Worm (Caenorhabditis elegans) whole organism, young adult: ENCODE data around the gene ani-2.

Experiments used
- B0261.1 ChIP-seq: sonication (generic microtip); optimal IDR thresholded peaks from 2 replicates; lab custom pipeline; 2016; ENCODE audit warnings: mild to moderate bottlenecking, missing genetic modification characterization, moderate library complexity, missing compliant biosample characterization
- B0336.3 ChIP-seq: fragments of 200-800 bp; sonication (Bioruptor generic); IDR thresholded peaks from 2 replicates; pipeline ENCODE4 v1.3.6; 2022; ENCODE audit warnings: missing genetic modification characterization, missing compliant biosample characterization
- D2030.7 ChIP-seq: fragments of 200-800 bp; sonication (Bioruptor generic); IDR thresholded peaks from 2 replicates; pipeline ENCODE4 v1.3.6; 2022; ENCODE audit warnings: missing genetic modification reagents, missing genetic modification characterization, missing compliant biosample characterization
- F23B12.7 ChIP-seq: sonication (generic microtip); optimal IDR thresholded peaks from 2 replicates; lab custom pipeline; 2017; ENCODE audit warnings: missing genetic modification characterization, mild to moderate bottlenecking, missing compliant biosample characterization, antibody characterized with exemption, moderate library complexity; ENCODE audit not compliant: insufficient read depth
- F33H1.4 ChIP-seq: fragments of 200-800 bp; sonication (Bioruptor generic); IDR thresholded peaks from 2 replicates; pipeline ENCODE4 v1.3.6; 2022; ENCODE audit warnings: missing genetic modification reagents, missing genetic modification characterization, missing compliant biosample characterization
- F49E8.2 ChIP-seq: sonication (generic microtip); optimal IDR thresholded peaks from 3 replicates; lab custom pipeline; 2017; ENCODE audit warnings: missing genetic modification characterization, mild to moderate bottlenecking, missing compliant biosample characterization, antibody characterized with exemption, moderate library complexity; ENCODE audit not compliant: insufficient read depth
- K11D2.4 ChIP-seq: fragments of 200-800 bp; sonication (Bioruptor generic); IDR thresholded peaks from 2 replicates; pipeline ENCODE4 v1.3.6; 2022; ENCODE audit warnings: missing genetic modification reagents, missing genetic modification characterization, missing compliant biosample characterization
- Y56A3A.18 ChIP-seq: fragments of 200-800 bp; sonication (Bioruptor generic); IDR thresholded peaks from 2 replicates; pipeline ENCODE4 v1.3.6; 2022; ENCODE audit warnings: missing genetic modification reagents, missing genetic modification characterization, missing compliant biosample characterization
- Y67H2A.10 ChIP-seq: fragments of 200-800 bp; sonication (Bioruptor generic); conservative IDR thresholded peaks from 2 replicates; pipeline ENCODE4 v1.3.6; 2022; ENCODE audit warnings: missing genetic modification reagents, missing genetic modification characterization, missing compliant biosample characterization
- ZK185.1 ChIP-seq: sonication (generic microtip); optimal IDR thresholded peaks from 2 replicates; lab custom pipeline; 2016; ENCODE audit warnings: mild to moderate bottlenecking, missing genetic modification characterization, missing compliant biosample characterization; ENCODE audit not compliant: poor library complexity, severe bottlenecking
- akir-1 ChIP-seq: fragments of 200-800 bp; sonication (Bioruptor generic); optimal IDR thresholded peaks from 2 replicates; lab custom pipeline; 2018; ENCODE audit warnings: mild to moderate bottlenecking, missing genetic modification characterization, moderate library complexity, missing compliant biosample characterization
- aptf-3 ChIP-seq: fragments of 200-800 bp; sonication (Bioruptor generic); IDR thresholded peaks from 2 replicates; pipeline ENCODE4 v1.3.6; 2022; ENCODE audit warnings: missing genetic modification characterization, missing compliant biosample characterization
- attf-3 ChIP-seq: fragments of 200-800 bp; sonication (Bioruptor generic); conservative IDR thresholded peaks from 2 replicates; pipeline ENCODE4 v1.3.6; 2022; ENCODE audit warnings: missing genetic modification reagents, missing genetic modification characterization, missing compliant biosample characterization
- ccch-3 ChIP-seq: fragments of 200-800 bp; sonication (Bioruptor generic); optimal IDR thresholded peaks from 2 replicates; lab custom pipeline; 2018; ENCODE audit warnings: mild to moderate bottlenecking, missing genetic modification characterization, missing compliant biosample characterization
- cebp-1 ChIP-seq, 2 experiments: fragments of 200-800 bp in 1 of 2; sonication (Bioruptor generic) in 1 of 2; sonication (generic microtip) in 1 of 2; IDR thresholded peaks in 1 of 2; optimal IDR thresholded peaks in 1 of 2; 2 replicates each; pipeline versions ENCODE4 v1.3.6 to Lab custom; 2017 to 2022; ENCODE audit warnings: missing compliant biosample characterization in 2 of 2, missing genetic modification characterization in 2 of 2, mild to moderate bottlenecking in 1 of 2, missing genetic modification reagents in 1 of 2, moderate library complexity in 1 of 2
- ceh-27 ChIP-seq: fragments of 200-800 bp; sonication (Bioruptor generic); optimal IDR thresholded peaks from 2 replicates; lab custom pipeline; 2018; ENCODE audit warnings: mild to moderate bottlenecking, missing genetic modification characterization, moderate library complexity, missing compliant biosample characterization
- efl-1 ChIP-seq: fragments of 150-350 bp; optimal IDR thresholded peaks from 2 replicates; lab custom pipeline; 2014; ENCODE audit warnings: missing biosample characterization, missing genetic modification reagents, missing genetic modification characterization
- egl-18 ChIP-seq: fragments of 200-800 bp; sonication (Bioruptor generic); IDR thresholded peaks from 2 replicates; pipeline ENCODE4 v1.3.6; 2022; ENCODE audit warnings: missing genetic modification reagents, missing genetic modification characterization, missing compliant biosample characterization
- egl-44 ChIP-seq: fragments of 200-800 bp; sonication (Bioruptor generic); IDR thresholded peaks from 2 replicates; pipeline ENCODE4 v1.3.6; 2022; ENCODE audit warnings: missing genetic modification reagents, missing genetic modification characterization, missing compliant biosample characterization
- hmg-1.2 ChIP-seq: fragments of 200-800 bp; sonication (Bioruptor generic); IDR thresholded peaks from 2 replicates; pipeline ENCODE4 v1.3.6; 2022; ENCODE audit warnings: missing genetic modification reagents, missing genetic modification characterization, missing compliant biosample characterization
- lin-26 ChIP-seq: fragments of 200-800 bp; sonication (Bioruptor generic); IDR thresholded peaks from 2 replicates; pipeline ENCODE4 v1.3.6; 2022; ENCODE audit warnings: missing genetic modification reagents, missing genetic modification characterization, missing compliant biosample characterization
- lin-35 ChIP-seq, 3 experiments: fragments of 150-350 bp in 2 of 3; sonication (generic microtip) in 1 of 3; optimal IDR thresholded peaks; 2 replicates each; lab custom pipeline; 2014 to 2018; ENCODE audit warnings: missing biosample characterization in 3 of 3, missing genetic modification characterization in 3 of 3, missing genetic modification reagents in 3 of 3
- lin-40 ChIP-seq: sonication (generic microtip); optimal IDR thresholded peaks from 2 replicates; lab custom pipeline; 2016; ENCODE audit warnings: missing genetic modification characterization, mild to moderate bottlenecking, missing compliant biosample characterization, missing genotype, missing genetic modification reagents
- lin-54 ChIP-seq: fragments of 200-800 bp; sonication (Bioruptor generic); optimal IDR thresholded peaks from 2 replicates; lab custom pipeline; 2018; ENCODE audit warnings: mild to moderate bottlenecking, missing genetic modification characterization, missing compliant biosample characterization
- madf-6 ChIP-seq: fragments of 200-800 bp; sonication (Bioruptor generic); IDR thresholded peaks from 2 replicates; pipeline ENCODE4 v1.3.6; 2022; ENCODE audit warnings: missing genetic modification reagents, missing genetic modification characterization, missing compliant biosample characterization
- madf-8 ChIP-seq: fragments of 200-800 bp; sonication (Bioruptor generic); conservative IDR thresholded peaks from 2 replicates; pipeline ENCODE4 v1.3.6; 2022; ENCODE audit warnings: missing genetic modification reagents, missing genetic modification characterization, missing compliant biosample characterization
- mcd-1 ChIP-seq: fragments of 200-800 bp; sonication (Bioruptor generic); IDR thresholded peaks from 2 replicates; pipeline ENCODE4 v1.3.6; 2022; ENCODE audit warnings: missing genetic modification reagents, missing genetic modification characterization, missing compliant biosample characterization
- mel-28 ChIP-seq: sonication (generic microtip); optimal IDR thresholded peaks from 2 replicates; lab custom pipeline; 2016; ENCODE audit warnings: borderline replicate concordance, mild to moderate bottlenecking, missing genetic modification characterization, missing compliant biosample characterization
- nfya-2 ChIP-seq: fragments of 200-800 bp; sonication (Bioruptor generic); IDR thresholded peaks from 2 replicates; pipeline ENCODE4 v1.3.6; 2022; ENCODE audit warnings: missing genetic modification reagents, missing genetic modification characterization, missing compliant biosample characterization
- nfyb-1 ChIP-seq: fragments of 200-800 bp; sonication (Bioruptor generic); IDR thresholded peaks from 2 replicates; pipeline ENCODE4 v1.3.6; 2022; ENCODE audit warnings: missing genetic modification reagents, missing genetic modification characterization, missing compliant biosample characterization
- nhr-120 ChIP-seq: fragments of 200-800 bp; sonication (Bioruptor generic); IDR thresholded peaks from 2 replicates; pipeline ENCODE4 v1.3.6; 2022; ENCODE audit warnings: missing genetic modification characterization, missing compliant biosample characterization
- nhr-80 ChIP-seq: sonication (generic microtip); optimal IDR thresholded peaks from 2 replicates; lab custom pipeline; 2016; ENCODE audit warnings: missing genetic modification characterization, missing compliant biosample characterization
- rec-8 ChIP-seq, 2 experiments: sonication (generic microtip); optimal IDR thresholded peaks; 2 replicates each; lab custom pipeline; 2016; ENCODE audit warnings: mild to moderate bottlenecking in 2 of 2, missing genetic modification characterization in 2 of 2, missing genetic modification reagents in 2 of 2, missing genotype in 2 of 2, missing biosample characterization in 1 of 2, missing compliant biosample characterization in 1 of 2, moderate library complexity in 1 of 2
- snpc-1.1 ChIP-seq: sonication (generic microtip); optimal IDR thresholded peaks from 2 replicates; lab custom pipeline; 2017; ENCODE audit warnings: missing genetic modification characterization, mild to moderate bottlenecking, missing compliant biosample characterization, antibody characterized with exemption, moderate library complexity, missing genotype, missing genetic modification reagents; ENCODE audit not compliant: insufficient read depth
- snpc-3.4 ChIP-seq: sonication (generic microtip); optimal IDR thresholded peaks from 2 replicates; lab custom pipeline; 2017; ENCODE audit warnings: missing genetic modification characterization, mild to moderate bottlenecking, missing compliant biosample characterization, antibody characterized with exemption, moderate library complexity, missing genotype, missing genetic modification reagents
- somi-1 ChIP-seq: fragments of 200-800 bp; sonication (Bioruptor generic); optimal IDR thresholded peaks from 2 replicates; lab custom pipeline; 2018; ENCODE audit warnings: mild to moderate bottlenecking, missing genetic modification characterization, missing compliant biosample characterization
- unc-130 ChIP-seq: sonication (generic microtip); optimal IDR thresholded peaks from 2 replicates; lab custom pipeline; 2016; ENCODE audit warnings: missing genetic modification reagents, missing genetic modification characterization, missing compliant biosample characterization
- xnd-1 ChIP-seq: sonication (generic microtip); optimal IDR thresholded peaks from 2 replicates; lab custom pipeline; 2016; ENCODE audit warnings: missing genotype, missing genetic modification reagents, missing genetic modification characterization, missing compliant biosample characterization
- zim-3 ChIP-seq: sonication (generic microtip); optimal IDR thresholded peaks from 2 replicates; lab custom pipeline; 2017; ENCODE audit warnings: mild to moderate bottlenecking, missing genetic modification characterization, moderate library complexity, missing compliant biosample characterization
- ztf-22 ChIP-seq: fragments of 200-800 bp; sonication (Bioruptor generic); optimal IDR thresholded peaks from 2 replicates; lab custom pipeline; 2018; ENCODE audit warnings: mild to moderate bottlenecking, missing genetic modification characterization, moderate library complexity, missing compliant biosample characterization
- ztf-26 ChIP-seq: sonication (generic microtip); optimal IDR thresholded peaks from 2 replicates; lab custom pipeline; 2017; ENCODE audit warnings: missing genetic modification characterization, missing compliant biosample characterization
- ztf-28 ChIP-seq: fragments of 200-800 bp; sonication (Bioruptor generic); IDR thresholded peaks from 2 replicates; pipeline ENCODE4 v1.3.6; 2022; ENCODE audit warnings: missing genetic modification reagents, missing genetic modification characterization, missing compliant biosample characterization
- ztf-6 ChIP-seq: fragments of 200-800 bp; sonication (Bioruptor generic); IDR thresholded peaks from 2 replicates; pipeline ENCODE4 v1.3.6; 2022; ENCODE audit warnings: missing genetic modification reagents, missing genetic modification characterization, missing compliant biosample characterization

The ani-2 gene

ce11 chrII:6370110-6370509 is 4.9 kb upstream of the ani-2 start (continued):
- TF ChIP-seq lin-54 (peak; percentile 72), F23B12.7 (peak; percentile 95), madf-8 (GFP tag; lab: Robert Waterston, UW) (peak; percentile 57), attf-3 (GFP tag; lab: Robert Waterston, UW) (peak; percentile 45; the same call in 1 of the 2 replicates), aptf-3 (GFP tag; lab: Robert Waterston, UW) (no peak), egl-44 (GFP tag; lab: Robert Waterston, UW) (peak; percentile 49; the same call in 1 of the 2 replicates), snpc-3.4 (tag; lab: Kevin White, UChicago) (peak; percentile 73), zim-3 (tag; lab: Kevin White, UChicago) (no peak), ztf-22 (no peak), nfya-2 (GFP tag; lab: Robert Waterston, UW) (no peak), ztf-28 (GFP tag; lab: Robert Waterston, UW) (0 out of 2 replicates have a peak, but pooled peaks have one; percentile 6), ceh-27 (peak; percentile 78), cebp-1 (GFP tag; IDR thresholded peaks at IDR 0.05; lab: Robert Waterston, UW) (no peak), cebp-1 (tag; optimal IDR thresholded peaks at IDR 0.05; lab: Kevin White, UChicago) (peak; percentile 77), efl-1 (GFP tag; lab: Kevin White, UChicago) (peak; percentile 57), snpc-1.1 (peak; percentile 26), ztf-6 (GFP tag; lab: Robert Waterston, UW) (no peak), somi-1 (peak; percentile 67), ztf-26 (tag; lab: Kevin White, UChicago) (peak; percentile 20)

DNA sequence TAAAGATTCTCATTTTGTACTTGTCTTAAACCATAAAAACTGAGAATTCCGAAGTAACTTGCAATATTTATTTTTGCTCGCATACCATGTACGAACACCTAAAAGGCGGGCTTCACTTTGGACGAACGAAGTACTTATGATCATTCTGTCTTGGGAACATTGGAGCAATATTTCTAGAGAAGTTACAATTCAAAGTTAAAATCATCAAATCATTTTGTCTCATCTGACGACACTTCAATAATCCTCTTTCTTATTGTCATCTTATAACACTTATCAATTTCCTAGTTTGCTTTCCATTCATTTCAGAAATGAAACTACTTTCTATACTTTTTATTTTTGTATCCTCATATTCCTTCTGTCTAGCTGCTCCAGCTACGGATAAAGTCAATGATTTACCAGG is 1.5 kb upstream of the ani-2 start, which contains the start of gene ctsa-4.1:
ctsa-4.1 (plus strand) TSS at position 301 of the 400 bp plus-strand sequence.
- TF ChIP-seq B0336.3 (GFP tag; lab: Robert Waterston, UW) (peak; percentile 39; the same call in 1 of the 2 replicates), lin-54 (peak; percentile 24), madf-6 (GFP tag; lab: Robert Waterston, UW) (peak; percentile 49), nhr-120 (GFP tag; lab: Robert Waterston, UW) (no peak), F33H1.4 (GFP tag; lab: Robert Waterston, UW) (no peak), egl-18 (no peak), D2030.7 (GFP tag; lab: Robert Waterston, UW) (peak; percentile 7; the same call in 1 of the 2 replicates)

DNA sequence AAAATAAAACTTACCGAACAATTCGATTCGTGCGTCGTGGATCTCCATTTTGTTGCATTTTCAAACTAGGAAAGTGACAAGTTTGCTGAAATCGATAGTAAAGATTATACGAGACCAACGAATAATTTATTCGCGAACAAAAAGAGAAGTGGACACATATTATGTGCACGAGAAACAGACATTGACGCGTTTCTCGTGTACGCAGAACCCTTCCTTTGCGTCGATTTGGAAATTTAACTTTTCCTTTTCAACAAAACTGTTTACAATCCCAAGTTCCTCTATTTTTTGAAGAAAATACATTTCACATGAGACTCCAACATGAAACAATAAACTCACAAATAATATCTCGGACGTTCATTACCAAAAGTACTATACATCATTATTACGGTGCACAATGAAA is 4.3 kb downstream of the ani-2 start, which contains the start of gene K10B2.4:
K10B2.4 (minus strand) TSS at position 138 of the 400 bp plus-strand sequence.
- no peak for TF ChIP-seq K11D2.4
- peak; percentile 50 for TF ChIP-seq madf-6 (GFP tag; lab: Robert Waterston, UW)
- peak; percentile 32 for TF ChIP-seq ceh-27
- no peak for TF ChIP-seq xnd-1 (tag; lab: Kevin White, UChicago)
- no peak for TF ChIP-seq rec-8 (tag; optimal IDR thresholded peaks at IDR 0.05; lab: Kevin White, UChicago)
- no peak for TF ChIP-seq B0261.1
- peak; percentile 12 for TF ChIP-seq akir-1 (GFP tag; lab: Kevin White, UChicago)
- TF ChIP-seq nhr-80 (tag; lab: Kevin White, UChicago), result peak; percentile 61
- TF ChIP-seq attf-3 (GFP tag; lab: Robert Waterston, UW), result no peak
- peak; percentile 80 for TF ChIP-seq F23B12.7
- TF ChIP-seq madf-8 (GFP tag; lab: Robert Waterston, UW), result no peak
- TF ChIP-seq ccch-3 (GFP tag; lab: Kevin White, UChicago), result no peak
- TF ChIP-seq lin-35 (GFP tag; optimal IDR thresholded peaks at IDR 0.05; lab: Kevin White, UChicago), result peak in 1 of 3 experiments; percentile 47
- 0 out of 2 replicates have a peak, but pooled peaks have one; percentile 27 for TF ChIP-seq hmg-1.2
- no peak for TF ChIP-seq unc-130 (GFP tag; lab: Kevin White, UChicago)
- TF ChIP-seq lin-40 (tag; lab: Kevin White, UChicago), result peak; percentile 47
- peak; percentile 59; the same call in 1 of the 2 replicates for TF ChIP-seq mcd-1 (GFP tag; lab: Robert Waterston, UW)
- TF ChIP-seq Y56A3A.18, result no peak
- TF ChIP-seq ZK185.1 (tag; lab: Kevin White, UChicago), result peak; percentile 58
- 0 out of 2 replicates have a peak, but pooled peaks have one; percentile 21 for TF ChIP-seq Y67H2A.10
- TF ChIP-seq mel-28 (tag; lab: Kevin White, UChicago), result no peak
- no peak for TF ChIP-seq egl-44 (GFP tag; lab: Robert Waterston, UW)
- TF ChIP-seq F49E8.2, result peak; percentile 43
- no peak for TF ChIP-seq lin-26 (GFP tag; lab: Robert Waterston, UW)
- peak; percentile 57; the same call in 1 of the 2 replicates for TF ChIP-seq nfyb-1
